Fruit fly (Drosophila melanogaster) S2 (cell line): Measurements from ENCODE around the gene RhoGEF3.

Experiments
- CG8478 ChIP-seq: fragments of >200 bp; optimal IDR thresholded peaks from 2 replicates; lab custom pipeline; 2018
- CTCF ChIP-seq, 2 experiments: fragments of >200 bp; optimal IDR thresholded peaks; 2 replicates each; lab custom pipeline; 2018

DNA sequence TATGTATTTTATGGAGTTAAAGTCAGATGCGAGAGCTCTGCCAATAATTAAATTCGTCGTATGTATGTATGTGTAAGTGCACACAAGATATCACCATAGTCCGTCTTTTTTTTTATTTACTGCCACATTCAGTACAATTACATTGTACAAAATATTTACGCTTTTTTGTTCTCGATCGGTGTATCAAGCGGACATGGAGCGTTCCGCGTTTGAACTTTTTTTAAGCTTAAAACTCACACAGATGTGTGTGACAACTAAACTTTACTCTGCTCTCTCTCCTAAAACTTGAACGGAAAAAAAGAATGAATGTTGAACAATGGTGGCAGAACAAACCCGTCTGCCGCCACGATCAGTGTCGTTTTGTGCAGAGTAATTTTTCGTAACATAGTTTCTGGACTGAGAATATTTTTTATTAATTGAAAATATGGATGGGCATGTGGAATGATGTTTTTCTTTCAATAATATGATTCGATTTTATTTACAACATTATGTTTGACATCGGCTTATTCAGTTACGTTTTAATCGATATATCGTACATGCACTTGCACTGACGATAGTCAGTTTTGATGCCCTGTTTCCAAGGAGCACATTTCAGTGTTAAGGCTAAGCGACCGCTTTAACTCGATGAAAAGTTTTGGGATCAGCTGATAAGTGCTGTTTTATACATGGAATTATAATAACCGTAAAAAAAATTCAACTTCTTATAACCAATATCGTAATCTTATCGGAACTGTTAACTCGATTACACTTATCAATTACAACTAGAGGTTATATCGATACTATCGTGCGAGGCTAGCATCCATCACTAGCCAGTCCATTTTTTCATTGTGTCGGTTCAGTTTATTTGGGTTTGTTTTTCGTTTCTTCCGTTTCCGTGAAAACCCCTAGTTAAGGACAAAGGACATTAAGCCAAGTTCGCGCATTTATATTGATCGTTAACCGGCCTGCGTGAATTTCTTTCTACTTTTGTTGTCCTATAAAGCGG, 69.7 kb downstream of the RhoGEF3 start, which contains the start of gene mth:
- TF ChIP-seq CTCF (optimal IDR thresholded peaks at IDR 0.05; lab: Kevin White, UChicago) (peak in 1 of 2 experiments; percentile 5), CG8478 (lab: Kevin White, UChicago) (no peak)
